Worm (Caenorhabditis elegans): ENCODE data around the gene mpk-2.

- TF ChIP-seq elt-1 (tag; optimal IDR thresholded peaks at IDR 0.05) (no peak), nhr-10 (tag; optimal IDR thresholded peaks at IDR 0.05) (no peak), lin-39 (tag; optimal IDR thresholded peaks at IDR 0.05) (no peak), dmd-4 (tag; optimal IDR thresholded peaks at IDR 0.05) (no peak), R02D3.7 (tag; optimal IDR thresholded peaks at IDR 0.05) (no peak), ama-1 (optimal IDR thresholded peaks at IDR 0.05) (no peak)
Measured at ce11 chrII:5148349-5148748, 44.4 kb downstream of the mpk-2 start, which contains the start of gene F58A6.5.

Data from whole organism, L2 larva.